Worm (Caenorhabditis elegans) whole organism, midembryonic: ENCODE results near the gene Y50D4C.12.

Source experiments
- T22C8.4 ChIP-seq: fragments of 200-800 bp; sonication (Bioruptor generic); IDR thresholded peaks from 2 replicates; pipeline ENCODE4 v1.3.6; 2022; ENCODE audit warnings: missing genetic modification characterization, missing compliant biosample characterization
- cog-1 ChIP-seq: sonication (generic microtip); optimal IDR thresholded peaks from 2 replicates; lab custom pipeline; 2016; ENCODE audit warnings: missing genetic modification characterization, missing compliant biosample characterization
- flt-1 ChIP-seq: fragments of 200-800 bp; sonication (Bioruptor generic); IDR thresholded peaks from 2 replicates; pipeline ENCODE4 v1.3.6; 2022; ENCODE audit warnings: missing genetic modification characterization, missing compliant biosample characterization
- klf-2 ChIP-seq: fragments of 200-800 bp; sonication (Bioruptor generic); conservative IDR thresholded peaks from 2 replicates; pipeline ENCODE4 v1.3.6; 2022; ENCODE audit warnings: missing genetic modification reagents, missing genetic modification characterization, missing compliant biosample characterization
- tab-1 ChIP-seq: fragments of 200-800 bp; sonication (Bioruptor generic); IDR thresholded peaks from 2 replicates; pipeline ENCODE4 v1.3.6; 2022; ENCODE audit warnings: missing genetic modification characterization, missing compliant biosample characterization
- ztf-23 ChIP-seq: fragments of 200-800 bp; sonication (Bioruptor generic); IDR thresholded peaks from 2 replicates; pipeline ENCODE4 v1.3.6; 2022; ENCODE audit warnings: missing genetic modification reagents, missing genetic modification characterization, missing compliant biosample characterization

ce11 chrV:1013637-1014036 is 31.3 kb downstream of the Y50D4C.12 start:
- no peak for TF ChIP-seq ztf-23 (GFP tag; lab: Robert Waterston, UW)
- no peak for TF ChIP-seq cog-1
- TF ChIP-seq tab-1 (GFP tag; lab: Robert Waterston, UW): no peak
- TF ChIP-seq klf-2: no peak
- no peak for TF ChIP-seq T22C8.4 (GFP tag; lab: Robert Waterston, UW)
- TF ChIP-seq flt-1: no peak
